Worm (Caenorhabditis elegans) whole organism, mixed stage, embryonic: Measurements from ENCODE around the gene F53H2.3.

Experiments used
- blmp-1 ChIP-seq: fragments of 150-350 bp; optimal IDR thresholded peaks from 2 replicates; lab custom pipeline; 2014; ENCODE audit warnings: missing biosample characterization, missing genetic modification characterization
- elt-1 ChIP-seq: sonication (generic microtip); optimal IDR thresholded peaks from 2 replicates; lab custom pipeline; 2017; ENCODE audit warnings: missing genetic modification characterization, mild to moderate bottlenecking, missing compliant biosample characterization, antibody characterized with exemption, moderate library complexity, borderline replicate concordance; ENCODE audit not compliant: insufficient read depth
- hlh-1 ChIP-seq: fragments of 150-350 bp; optimal IDR thresholded peaks from 2 replicates; lab custom pipeline; 2014; ENCODE audit warnings: missing biosample characterization, missing genetic modification reagents, missing genetic modification characterization
- lin-13 ChIP-seq: fragments of 150-350 bp; optimal IDR thresholded peaks from 2 replicates; lab custom pipeline; 2014; ENCODE audit warnings: missing biosample characterization, missing genetic modification characterization
- mep-1 ChIP-seq: fragments of 150-350 bp; optimal IDR thresholded peaks from 2 replicates; lab custom pipeline; 2017; ENCODE audit warnings: missing biosample characterization, missing genetic modification reagents, missing genetic modification characterization, inconsistent platforms
- nhr-28 ChIP-seq: fragments of 150-350 bp; optimal IDR thresholded peaks from 2 replicates; lab custom pipeline; 2014; ENCODE audit warnings: missing biosample characterization, missing genetic modification characterization
- nhr-76 ChIP-seq: sonication (generic microtip); optimal IDR thresholded peaks from 2 replicates; lab custom pipeline; 2017; ENCODE audit warnings: missing biosample characterization, missing genetic modification characterization
- pha-4 ChIP-seq: fragments of 150-350 bp; optimal IDR thresholded peaks from 2 replicates; lab custom pipeline; 2018; ENCODE audit warnings: missing biosample characterization, missing genetic modification reagents, missing genetic modification characterization
- snpc-4 ChIP-seq: fragments of 150-350 bp; optimal IDR thresholded peaks from 2 replicates; lab custom pipeline; 2014; ENCODE audit warnings: missing biosample characterization, missing genetic modification characterization
- tbx-8 ChIP-seq: fragments of 200-800 bp; sonication (Bioruptor generic); optimal IDR thresholded peaks from 2 replicates; lab custom pipeline; 2018; ENCODE audit warnings: mild to moderate bottlenecking, missing genetic modification characterization, moderate library complexity, missing compliant biosample characterization
- unc-39 ChIP-seq: fragments of 150-350 bp; optimal IDR thresholded peaks from 2 replicates; lab custom pipeline; 2014; ENCODE audit warnings: missing biosample characterization, missing genetic modification characterization
- unc-62 ChIP-seq: fragments of 150-350 bp; optimal IDR thresholded peaks from 2 replicates; lab custom pipeline; 2014; ENCODE audit warnings: missing biosample characterization, missing genetic modification reagents, missing genetic modification characterization

DNA sequence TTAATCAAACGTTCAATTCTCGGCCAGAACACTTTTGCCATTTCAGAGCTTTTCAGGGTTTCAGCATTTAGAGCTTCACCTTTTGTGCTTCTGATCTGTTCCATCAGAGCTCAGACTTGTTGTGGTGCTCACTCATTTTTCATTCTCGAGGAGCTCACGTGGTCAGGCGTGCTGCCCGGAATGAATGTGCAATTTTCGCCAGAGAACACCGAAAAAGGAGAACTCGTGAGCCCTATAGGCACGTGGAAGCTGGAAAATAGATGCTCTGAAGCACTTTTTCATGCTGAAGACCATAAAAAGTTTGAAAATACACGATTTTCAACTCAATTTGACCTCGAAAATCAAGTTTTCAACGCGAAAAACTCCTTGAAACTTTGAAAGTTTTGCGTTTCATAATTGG, 8.1 kb upstream of the F53H2.3 start:
- TF ChIP-seq mep-1 (tag; lab: Kevin White, UChicago) (no peak), blmp-1 (tag; lab: Kevin White, UChicago) (no peak), pha-4 (tag; lab: Kevin White, UChicago) (no peak), lin-13 (no peak), unc-62 (GFP tag; lab: Kevin White, UChicago) (no peak), snpc-4 (tag; lab: Kevin White, UChicago) (no peak), nhr-28 (no peak), unc-39 (no peak), tbx-8 (no peak), elt-1 (tag; lab: Kevin White, UChicago) (no peak), nhr-76 (tag; lab: Kevin White, UChicago) (no peak), hlh-1 (no peak)
